Worm (Caenorhabditis elegans) whole organism, early embryonic: ENCODE measurements around the gene T23B7.2.

ENCODE experiments used
- B0310.2 ChIP-seq: sonication (generic microtip); optimal IDR thresholded peaks from 2 replicates; lab custom pipeline; 2016; ENCODE audit warnings: mild to moderate bottlenecking, missing genetic modification characterization, missing compliant biosample characterization
- F13C5.2 ChIP-seq: sonication (generic microtip); optimal IDR thresholded peaks from 2 replicates; lab custom pipeline; 2017; ENCODE audit warnings: mild to moderate bottlenecking, missing genetic modification characterization, inconsistent platforms, missing compliant biosample characterization
- aly-1 ChIP-seq: sonication (generic microtip); optimal IDR thresholded peaks from 2 replicates; lab custom pipeline; 2016; ENCODE audit warnings: missing genetic modification characterization, missing compliant biosample characterization
- ama-1 ChIP-seq: fragments of 150-350 bp; optimal IDR thresholded peaks from 2 replicates; lab custom pipeline; 2014
- ceh-13 ChIP-seq: fragments of 200-800 bp; sonication (Bioruptor generic); optimal IDR thresholded peaks from 2 replicates; lab custom pipeline; 2018; ENCODE audit warnings: mild to moderate bottlenecking, missing genetic modification characterization, missing compliant biosample characterization
- ceh-36 ChIP-seq: sonication (generic microtip); optimal IDR thresholded peaks from 2 replicates; lab custom pipeline; 2016; ENCODE audit warnings: missing genetic modification characterization, inconsistent platforms, missing compliant biosample characterization
- ets-7 ChIP-seq: sonication (generic microtip); optimal IDR thresholded peaks from 2 replicates; lab custom pipeline; 2016; ENCODE audit warnings: missing genotype, missing genetic modification characterization, missing compliant biosample characterization
- flt-1 ChIP-seq: fragments of 200-800 bp; sonication (Bioruptor generic); IDR thresholded peaks from 2 replicates; pipeline ENCODE4 v1.3.6; 2022; ENCODE audit warnings: missing genetic modification characterization, missing compliant biosample characterization
- hmbx-1 ChIP-seq: sonication (generic microtip); optimal IDR thresholded peaks from 2 replicates; lab custom pipeline; 2016; ENCODE audit warnings: mild to moderate bottlenecking, missing genetic modification characterization, missing compliant biosample characterization
- hmg-4 ChIP-seq: fragments of 200-800 bp; sonication (Bioruptor generic); optimal IDR thresholded peaks from 2 replicates; lab custom pipeline; 2018; ENCODE audit warnings: mild to moderate bottlenecking, missing genetic modification characterization, missing compliant biosample characterization
- hnd-1 ChIP-seq: sonication (generic microtip); optimal IDR thresholded peaks from 2 replicates; lab custom pipeline; 2016; ENCODE audit warnings: missing genetic modification characterization, missing compliant biosample characterization
- pes-1 ChIP-seq: fragments of 200-800 bp; sonication (Bioruptor generic); IDR thresholded peaks from 2 replicates; pipeline ENCODE4 v1.3.6; 2022; ENCODE audit warnings: missing genetic modification reagents, missing genetic modification characterization, missing compliant biosample characterization
- scrt-1 ChIP-seq: fragments of 200-800 bp; sonication (Bioruptor generic); IDR thresholded peaks from 2 replicates; pipeline ENCODE4 v1.3.6; 2022; ENCODE audit warnings: missing genetic modification characterization, missing compliant biosample characterization
- sea-1 ChIP-seq: fragments of 200-800 bp; sonication (Bioruptor generic); conservative IDR thresholded peaks from 2 replicates; pipeline ENCODE4 v1.3.6; 2022; ENCODE audit warnings: missing genetic modification characterization, missing compliant biosample characterization
- tbx-11 ChIP-seq: fragments of 200-800 bp; sonication (Bioruptor generic); IDR thresholded peaks from 2 replicates; pipeline ENCODE4 v1.3.6; 2022; ENCODE audit warnings: missing genetic modification characterization, missing compliant biosample characterization
- tbx-37 ChIP-seq: fragments of 200-800 bp; sonication (Bioruptor generic); conservative IDR thresholded peaks from 2 replicates; pipeline ENCODE4 v1.3.6; 2022; ENCODE audit warnings: missing genetic modification reagents, missing genetic modification characterization, missing compliant biosample characterization
- tra-4 ChIP-seq: sonication (generic microtip); optimal IDR thresholded peaks from 2 replicates; lab custom pipeline; 2017; ENCODE audit warnings: missing genetic modification characterization, missing compliant biosample characterization

T23B7.2 gene

ce11 chrII:4857873-4858364, 15.9 kb upstream of the T23B7.2 start, which contains the start of gene F11G11.5:
Gene F11G11.5 (plus strand): TSS chrII:4857923.
- no peak for TF ChIP-seq pes-1 (GFP tag; lab: Robert Waterston, UW)
- no peak for TF ChIP-seq aly-1 (tag; lab: Kevin White, UChicago)
- TF ChIP-seq hnd-1 (tag; lab: Kevin White, UChicago) = no peak
- TF ChIP-seq tbx-37 (GFP tag; lab: Robert Waterston, UW) = no peak
- TF ChIP-seq flt-1 (GFP tag; lab: Robert Waterston, UW) = no peak
- no peak for TF ChIP-seq hmg-4
- no peak for TF ChIP-seq ets-7 (tag; lab: Kevin White, UChicago)
- TF ChIP-seq sea-1 = no peak
- no peak for TF ChIP-seq tbx-11 (GFP tag; lab: Robert Waterston, UW)
- no peak for TF ChIP-seq ceh-36 (tag; lab: Kevin White, UChicago)
- TF ChIP-seq ceh-13 = no peak
- no peak for TF ChIP-seq tra-4

DNA sequence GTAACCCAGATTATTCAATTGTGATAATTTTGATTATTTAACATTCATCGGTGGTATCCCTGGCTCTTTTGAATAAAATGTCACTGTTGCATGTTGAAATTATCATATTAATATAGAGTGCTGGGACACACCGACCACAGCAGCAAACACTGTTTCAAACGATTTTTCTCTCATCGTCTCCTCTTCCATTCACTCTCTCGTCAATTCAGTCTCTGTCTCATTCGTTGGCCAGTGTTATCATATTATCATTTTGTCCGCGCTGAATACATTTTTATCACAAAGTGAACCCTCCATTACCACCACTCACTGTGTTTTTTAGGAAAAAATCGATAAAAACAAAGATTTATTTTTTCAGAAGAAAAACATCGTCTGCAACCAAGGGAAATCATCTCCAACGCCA, 15.0 kb upstream of the T23B7.2 start:
- TF ChIP-seq F13C5.2 (tag; lab: Kevin White, UChicago) = no peak
- no peak for TF ChIP-seq tbx-37 (GFP tag; lab: Robert Waterston, UW)
- no peak for TF ChIP-seq sea-1
- TF ChIP-seq pes-1 (GFP tag; lab: Robert Waterston, UW) = no peak
- TF ChIP-seq ets-7 (tag; lab: Kevin White, UChicago) = no peak

ce11 chrII:4856113-4856512, 14.1 kb upstream of the T23B7.2 start:
- TF ChIP-seq sea-1 (no peak), ama-1 (lab: Kevin White, UChicago) (no peak), flt-1 (GFP tag; lab: Robert Waterston, UW) (no peak), ceh-13 (no peak), tra-4 (no peak), hmbx-1 (tag; lab: Kevin White, UChicago) (no peak), hnd-1 (tag; lab: Kevin White, UChicago) (no peak), scrt-1 (GFP tag; lab: Robert Waterston, UW) (no peak), F13C5.2 (tag; lab: Kevin White, UChicago) (no peak), pes-1 (GFP tag; lab: Robert Waterston, UW) (no peak), aly-1 (tag; lab: Kevin White, UChicago) (no peak), tbx-11 (GFP tag; lab: Robert Waterston, UW) (no peak), ets-7 (tag; lab: Kevin White, UChicago) (no peak), ceh-36 (tag; lab: Kevin White, UChicago) (no peak), B0310.2 (no peak), hmg-4 (no peak), tbx-37 (GFP tag; lab: Robert Waterston, UW) (no peak)

DNA sequence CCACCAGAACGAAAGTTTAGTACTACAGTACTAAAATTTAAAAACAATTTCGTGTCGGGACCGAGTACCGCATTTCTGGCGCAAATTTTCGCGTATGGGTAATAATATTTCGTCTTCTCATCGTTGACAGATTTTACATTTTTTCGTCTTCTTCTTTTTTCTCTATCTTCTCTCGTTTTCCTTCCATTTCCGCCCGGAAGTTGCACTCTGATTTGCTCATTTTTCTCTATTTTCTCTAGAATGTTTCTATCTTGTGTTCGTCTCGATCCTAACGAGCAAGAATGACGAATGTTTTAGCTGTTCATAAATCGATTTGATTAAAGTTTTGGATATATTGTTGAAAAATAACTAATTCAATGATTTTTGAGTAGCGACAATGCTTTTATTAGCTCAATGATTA, 13.4 kb upstream of the T23B7.2 start:
- TF ChIP-seq ceh-36 (tag; lab: Kevin White, UChicago) (no peak), ets-7 (tag; lab: Kevin White, UChicago) (no peak), ceh-13 (no peak), tbx-11 (GFP tag; lab: Robert Waterston, UW) (no peak), ama-1 (lab: Kevin White, UChicago) (no peak), B0310.2 (no peak), flt-1 (GFP tag; lab: Robert Waterston, UW) (no peak), sea-1 (no peak), pes-1 (GFP tag; lab: Robert Waterston, UW) (no peak), tra-4 (no peak), hmbx-1 (tag; lab: Kevin White, UChicago) (no peak), aly-1 (tag; lab: Kevin White, UChicago) (no peak), tbx-37 (GFP tag; lab: Robert Waterston, UW) (no peak), hmg-4 (no peak), F13C5.2 (tag; lab: Kevin White, UChicago) (no peak), scrt-1 (GFP tag; lab: Robert Waterston, UW) (no peak), hnd-1 (tag; lab: Kevin White, UChicago) (no peak)

DNA sequence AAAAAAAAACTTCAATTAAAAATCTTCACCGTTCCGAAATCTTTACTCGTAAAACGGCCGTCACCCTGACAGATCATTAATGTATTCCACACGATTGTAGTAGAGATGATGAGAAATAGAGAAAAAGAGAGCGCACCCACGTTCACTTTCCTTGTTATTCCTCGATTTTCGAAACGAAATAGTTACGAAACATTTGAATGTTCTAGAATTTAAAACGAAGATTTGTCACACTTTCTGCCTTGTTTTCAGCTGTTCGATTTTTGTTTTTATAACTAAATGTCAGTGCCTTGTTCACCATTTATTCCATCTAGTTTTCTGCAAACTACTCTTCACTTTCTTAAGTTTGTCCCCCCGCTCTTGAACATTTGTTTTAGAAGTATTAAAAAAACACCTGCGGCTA, 12.7 kb upstream of the T23B7.2 start:
- TF ChIP-seq ets-7 (tag; lab: Kevin White, UChicago) = no peak
- TF ChIP-seq hnd-1 (tag; lab: Kevin White, UChicago) = no peak
- no peak for TF ChIP-seq pes-1 (GFP tag; lab: Robert Waterston, UW)
- no peak for TF ChIP-seq flt-1 (GFP tag; lab: Robert Waterston, UW)
- TF ChIP-seq B0310.2 = no peak

DNA sequence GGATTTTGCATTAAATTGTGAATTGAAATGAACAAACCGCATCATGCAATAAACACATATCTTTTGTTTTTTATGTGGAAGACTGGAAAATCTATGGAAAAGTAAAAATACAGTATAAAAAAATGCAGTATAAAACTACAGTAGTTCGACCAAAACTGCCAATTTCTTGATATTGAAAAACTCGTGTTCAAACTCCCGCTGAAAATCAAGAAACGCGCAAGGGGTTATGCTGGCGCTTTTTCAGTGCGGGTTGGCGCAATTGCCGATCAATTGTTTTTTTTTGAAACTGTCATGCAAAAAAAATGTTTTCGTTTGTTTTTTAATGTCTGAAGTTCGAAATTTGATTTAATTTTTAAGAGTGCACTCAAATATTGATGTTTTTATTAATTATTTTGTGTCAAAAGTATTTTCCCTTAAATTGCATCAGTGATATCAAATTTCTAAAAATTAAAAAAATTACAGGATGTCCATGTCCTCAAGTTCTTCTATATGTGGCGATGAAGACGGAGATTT, 9.6 kb upstream of the T23B7.2 start, which contains the start of gene dnj-9:
dnj-9 (plus strand) TSS at position 463 of the 513 bp plus-strand sequence.
- 0 out of 2 replicates have a peak, but pooled peaks have one; percentile 31 for TF ChIP-seq tbx-37 (GFP tag; lab: Robert Waterston, UW)
- TF ChIP-seq hnd-1 (tag; lab: Kevin White, UChicago) = peak; percentile 32
- peak; percentile 29 for TF ChIP-seq hmbx-1 (tag; lab: Kevin White, UChicago)
- peak; percentile 48; the same call in 1 of the 2 replicates for TF ChIP-seq pes-1 (GFP tag; lab: Robert Waterston, UW)
- TF ChIP-seq scrt-1 (GFP tag; lab: Robert Waterston, UW) = peak; percentile 59; the same call in 1 of the 2 replicates
- no peak for TF ChIP-seq sea-1
- peak; percentile 30 for TF ChIP-seq ceh-36 (tag; lab: Kevin White, UChicago)
- peak; percentile 62; the same call in 1 of the 2 replicates for TF ChIP-seq flt-1 (GFP tag; lab: Robert Waterston, UW)
- TF ChIP-seq ama-1 (lab: Kevin White, UChicago) = no peak
- peak; percentile 68 for TF ChIP-seq F13C5.2 (tag; lab: Kevin White, UChicago)

- TF ChIP-seq B0310.2 (no peak), aly-1 (tag; lab: Kevin White, UChicago) (no peak), ets-7 (tag; lab: Kevin White, UChicago) (no peak), hmbx-1 (tag; lab: Kevin White, UChicago) (no peak)
Measured at ce11 chrII:4849885-4850284, 7.8 kb upstream of the T23B7.2 start, which contains the start of gene T23B7.3. Gene T23B7.3 (plus strand): TSS chrII:4850185.
